Fruit fly (Drosophila melanogaster): Measurements from ENCODE around the gene CG12883.

dm6 chr3R:27706581-27707181 is 27.6 kb downstream of the CG12883 start, which contains the start of the genes CROT and CG12877:
- TF ChIP-seq br (GFP tag; optimal IDR thresholded peaks at IDR 0.05): peak; percentile 45
- peak; percentile 62 for TF ChIP-seq h (GFP tag; optimal IDR thresholded peaks at IDR 0.05)
- no peak for TF ChIP-seq Rel (GFP tag; optimal IDR thresholded peaks at IDR 0.05)
- no peak for TF ChIP-seq Rel (tag; optimal IDR thresholded peaks at IDR 0.05)
- no peak for TF ChIP-seq GATAd (GFP tag; optimal IDR thresholded peaks at IDR 0.05)
- no peak for TF ChIP-seq Myc (optimal IDR thresholded peaks at IDR 0.05)

Measured in whole organism, wandering third instar larva.